Fruit fly (Drosophila melanogaster) ovary, adult (tissue): ENCODE results near the gene sll.

ENCODE experiments used
- CG17801 ChIP-seq: fragments of 200-800 bp; optimal IDR thresholded peaks from 2 replicates; lab custom pipeline; 2019; ENCODE audit warnings: missing biosample characterization, mild to moderate bottlenecking, missing genetic modification characterization, moderate library complexity; ENCODE audit not compliant: partially characterized antibody

sll gene

dm6 chr3R:17605872-17606271, at the start of gene sll:
Gene sll (plus strand): TSS chr3R:17606106.
- TF ChIP-seq CG17801 (GFP tag; lab: Kevin White, UChicago) = no peak

dm6 chr3R:17557487-17557886, 48.4 kb upstream of the sll start:
- TF ChIP-seq CG17801 (GFP tag; lab: Kevin White, UChicago) = no peak

- no peak for TF ChIP-seq CG17801 (GFP tag; lab: Kevin White, UChicago)
These were observed 47.3 kb upstream of the sll start, which contains the start of gene Hmx for dm6 chr3R:17558630-17559029. Gene Hmx (plus strand): TSS chr3R:17558930.

dm6 chr3R:17561175-17561574, 44.7 kb upstream of the sll start:
- TF ChIP-seq CG17801 (GFP tag; lab: Kevin White, UChicago) = no peak

dm6 chr3R:17564837-17565236, 41.1 kb upstream of the sll start:
- no peak for TF ChIP-seq CG17801 (GFP tag; lab: Kevin White, UChicago)

- no peak for TF ChIP-seq CG17801 (GFP tag; lab: Kevin White, UChicago)
These were observed 39.1 kb upstream of the sll start for dm6 chr3R:17566619-17567489.

- no peak for TF ChIP-seq CG17801 (GFP tag; lab: Kevin White, UChicago)
These were observed 22.0 kb upstream of the sll start for dm6 chr3R:17583658-17584460.

dm6 chr3R:17588805-17589204, 17.1 kb upstream of the sll start:
- no peak for TF ChIP-seq CG17801 (GFP tag; lab: Kevin White, UChicago)

- TF ChIP-seq CG17801 (GFP tag; lab: Kevin White, UChicago) = no peak
These were observed 14.1 kb upstream of the sll start for dm6 chr3R:17591831-17592230.

- TF ChIP-seq CG17801 (GFP tag; lab: Kevin White, UChicago) = no peak
These were observed 12.4 kb upstream of the sll start for dm6 chr3R:17593470-17593869.

- TF ChIP-seq CG17801 (GFP tag; lab: Kevin White, UChicago) = no peak
These were observed 11.8 kb upstream of the sll start, which contains the start of gene Sgs5bis for dm6 chr3R:17594086-17594485. Gene Sgs5bis (plus strand): TSS chr3R:17594386.

- TF ChIP-seq CG17801 (GFP tag; lab: Kevin White, UChicago) = no peak
These were observed 10.8 kb upstream of the sll start, which contains the start of gene Sgs5 for dm6 chr3R:17595084-17595483. Gene Sgs5 (plus strand): TSS chr3R:17595362.

- no peak for TF ChIP-seq CG17801 (GFP tag; lab: Kevin White, UChicago)
These were observed 9.7 kb upstream of the sll start, which contains the start of gene CG7606 for dm6 chr3R:17596236-17596635. Gene CG7606 (plus strand): TSS chr3R:17596536.

dm6 chr3R:17599695-17600094, 6.2 kb upstream of the sll start:
- TF ChIP-seq CG17801 (GFP tag; lab: Kevin White, UChicago) = no peak

- TF ChIP-seq CG17801 (GFP tag; lab: Kevin White, UChicago) = no peak
These were observed 4.0 kb upstream of the sll start for dm6 chr3R:17601866-17602265.
